Worm (Caenorhabditis elegans) whole organism, late embryonic: ENCODE results near the gene rab-33.

Source experiments
- C38D4.7 ChIP-seq: fragments of 200-800 bp; sonication (Bioruptor generic); optimal IDR thresholded peaks from 2 replicates; lab custom pipeline; 2018; ENCODE audit warnings: mild to moderate bottlenecking, missing genetic modification characterization, moderate library complexity, missing compliant biosample characterization
- F13H6.1 ChIP-seq: sonication (generic microtip); optimal IDR thresholded peaks from 2 replicates; lab custom pipeline; 2016; ENCODE audit warnings: missing genetic modification characterization, missing compliant biosample characterization
- K09A11.1 ChIP-seq: sonication (generic microtip); optimal IDR thresholded peaks from 2 replicates; lab custom pipeline; 2017; ENCODE audit warnings: antibody characterized with exemption, mild to moderate bottlenecking, missing genetic modification characterization, missing compliant biosample characterization; ENCODE audit not compliant: insufficient read depth
- T23F11.4 ChIP-seq: fragments of 200-800 bp; sonication (Bioruptor generic); optimal IDR thresholded peaks from 2 replicates; lab custom pipeline; 2018; ENCODE audit warnings: mild to moderate bottlenecking, missing genetic modification characterization, missing compliant biosample characterization
- Y22D7AL.16 ChIP-seq: sonication (generic microtip); optimal IDR thresholded peaks from 2 replicates; lab custom pipeline; 2016; ENCODE audit warnings: missing genetic modification characterization, missing compliant biosample characterization
- ahr-1 ChIP-seq: sonication (generic microtip); optimal IDR thresholded peaks from 2 replicates; lab custom pipeline; 2016; ENCODE audit warnings: missing genetic modification characterization, missing compliant biosample characterization
- ceh-14 ChIP-seq: sonication (generic microtip); optimal IDR thresholded peaks from 2 replicates; lab custom pipeline; 2016; ENCODE audit warnings: missing genotype, missing genetic modification characterization, missing compliant biosample characterization
- ceh-18 ChIP-seq: sonication (generic microtip); optimal IDR thresholded peaks from 2 replicates; lab custom pipeline; 2016; ENCODE audit warnings: missing genetic modification characterization, missing compliant biosample characterization
- ceh-2 ChIP-seq: sonication (generic microtip); optimal IDR thresholded peaks from 2 replicates; lab custom pipeline; 2016; ENCODE audit warnings: missing genotype, missing genetic modification characterization, missing compliant biosample characterization
- ceh-22 ChIP-seq: sonication (generic microtip); optimal IDR thresholded peaks from 2 replicates; lab custom pipeline; 2017; ENCODE audit warnings: missing biosample characterization, missing genetic modification characterization
- ceh-24 ChIP-seq: sonication (generic microtip); optimal IDR thresholded peaks from 2 replicates; lab custom pipeline; 2016; ENCODE audit warnings: mild to moderate bottlenecking, missing genetic modification characterization, missing compliant biosample characterization
- ceh-30 ChIP-seq: fragments of 150-350 bp; optimal IDR thresholded peaks from 2 replicates; lab custom pipeline; 2014; ENCODE audit warnings: missing biosample characterization, missing genetic modification characterization
- ceh-31 ChIP-seq: sonication (generic microtip); optimal IDR thresholded peaks from 2 replicates; lab custom pipeline; 2016; ENCODE audit warnings: missing genetic modification characterization, missing compliant biosample characterization
- ceh-34 ChIP-seq: sonication (generic microtip); optimal IDR thresholded peaks from 2 replicates; lab custom pipeline; 2016; ENCODE audit warnings: mild to moderate bottlenecking, missing genetic modification characterization, missing compliant biosample characterization
- ceh-45 ChIP-seq: fragments of 200-800 bp; sonication (Bioruptor generic); IDR thresholded peaks from 2 replicates; pipeline ENCODE4 v1.3.6; 2022; ENCODE audit warnings: missing genetic modification reagents, missing genetic modification characterization, missing compliant biosample characterization
- ceh-48 ChIP-seq: sonication (generic microtip); optimal IDR thresholded peaks from 2 replicates; lab custom pipeline; 2016; ENCODE audit warnings: missing genetic modification characterization, inconsistent platforms, missing compliant biosample characterization
- ceh-6 ChIP-seq: fragments of 200-800 bp; sonication (Bioruptor generic); optimal IDR thresholded peaks from 2 replicates; lab custom pipeline; 2018; ENCODE audit warnings: mild to moderate bottlenecking, missing genetic modification characterization, missing compliant biosample characterization
- che-1 ChIP-seq: sonication (generic microtip); optimal IDR thresholded peaks from 2 replicates; lab custom pipeline; 2016; ENCODE audit warnings: mild to moderate bottlenecking, missing genetic modification characterization, missing compliant biosample characterization
- dmd-4 ChIP-seq: sonication (generic microtip); optimal IDR thresholded peaks from 2 replicates; lab custom pipeline; 2016; ENCODE audit warnings: borderline replicate concordance, missing genetic modification characterization, missing compliant biosample characterization
- elt-2 ChIP-seq: sonication (generic microtip); optimal IDR thresholded peaks from 2 replicates; lab custom pipeline; 2016; ENCODE audit warnings: missing genetic modification reagents, missing genetic modification characterization, missing compliant biosample characterization
- elt-4 ChIP-seq: sonication (generic microtip); optimal IDR thresholded peaks from 2 replicates; lab custom pipeline; 2016; ENCODE audit warnings: missing genetic modification characterization, missing compliant biosample characterization
- ets-4 ChIP-seq: sonication (generic microtip); optimal IDR thresholded peaks from 2 replicates; lab custom pipeline; 2016; ENCODE audit warnings: missing genetic modification characterization, missing compliant biosample characterization
- eyg-1 ChIP-seq: sonication (generic microtip); optimal IDR thresholded peaks from 2 replicates; lab custom pipeline; 2016; ENCODE audit warnings: missing genotype, missing genetic modification characterization, missing compliant biosample characterization
- fax-1 ChIP-seq: sonication (generic microtip); optimal IDR thresholded peaks from 2 replicates; lab custom pipeline; 2016; ENCODE audit warnings: missing genotype, missing genetic modification characterization, missing compliant biosample characterization
- fkh-10 ChIP-seq: fragments of 150-350 bp; optimal IDR thresholded peaks from 2 replicates; lab custom pipeline; 2014; ENCODE audit warnings: missing biosample characterization, missing genetic modification reagents, missing genetic modification characterization
- fkh-6 ChIP-seq: sonication (generic microtip); optimal IDR thresholded peaks from 2 replicates; lab custom pipeline; 2016; ENCODE audit warnings: missing genetic modification characterization, missing compliant biosample characterization
- hlh-13 ChIP-seq: fragments of 200-800 bp; sonication (Bioruptor generic); optimal IDR thresholded peaks from 2 replicates; lab custom pipeline; 2018; ENCODE audit warnings: mild to moderate bottlenecking, missing genetic modification characterization, missing compliant biosample characterization
- hlh-30 ChIP-seq: sonication (generic microtip); optimal IDR thresholded peaks from 2 replicates; lab custom pipeline; 2017; ENCODE audit warnings: antibody characterized with exemption, missing genetic modification characterization, missing compliant biosample characterization; ENCODE audit not compliant: insufficient read depth
- hlh-6 ChIP-seq: sonication (generic microtip); optimal IDR thresholded peaks from 2 replicates; lab custom pipeline; 2016; ENCODE audit warnings: missing genotype, missing genetic modification characterization, missing compliant biosample characterization
- hlh-8 ChIP-seq: sonication (generic microtip); optimal IDR thresholded peaks from 2 replicates; lab custom pipeline; 2016; ENCODE audit warnings: missing genotype, missing genetic modification characterization, missing compliant biosample characterization
- lin-11 ChIP-seq: fragments of 200-800 bp; sonication (Bioruptor generic); optimal IDR thresholded peaks from 2 replicates; lab custom pipeline; 2018; ENCODE audit warnings: mild to moderate bottlenecking, missing genetic modification characterization, missing compliant biosample characterization
- madf-2 ChIP-seq: sonication (generic microtip); optimal IDR thresholded peaks from 2 replicates; lab custom pipeline; 2017; ENCODE audit warnings: missing genetic modification characterization, missing compliant biosample characterization
- mec-3 ChIP-seq: sonication (generic microtip); optimal IDR thresholded peaks from 2 replicates; lab custom pipeline; 2016; ENCODE audit warnings: borderline replicate concordance, missing genetic modification characterization, missing compliant biosample characterization
- nfya-1 ChIP-seq: sonication (generic microtip); optimal IDR thresholded peaks from 2 replicates; lab custom pipeline; 2017; ENCODE audit warnings: missing genetic modification characterization, mild to moderate bottlenecking, missing compliant biosample characterization, antibody characterized with exemption, moderate library complexity
- nhr-11 ChIP-seq: fragments of 150-350 bp; optimal IDR thresholded peaks from 2 replicates; lab custom pipeline; 2014; ENCODE audit warnings: missing biosample characterization, missing genetic modification characterization
- nhr-232 ChIP-seq: sonication (generic microtip); optimal IDR thresholded peaks from 2 replicates; lab custom pipeline; 2016; ENCODE audit warnings: missing genetic modification characterization, missing compliant biosample characterization
- pag-3 ChIP-seq: sonication (generic microtip); optimal IDR thresholded peaks from 2 replicates; lab custom pipeline; 2016; ENCODE audit warnings: missing compliant biosample characterization, missing genetic modification characterization, borderline replicate concordance
- pat-9 ChIP-seq: fragments of 200-800 bp; sonication (Bioruptor generic); optimal IDR thresholded peaks from 2 replicates; lab custom pipeline; 2018; ENCODE audit warnings: mild to moderate bottlenecking, missing genetic modification characterization, moderate library complexity, missing compliant biosample characterization
- pax-1 ChIP-seq: fragments of 150-350 bp; optimal IDR thresholded peaks from 2 replicates; lab custom pipeline; 2014; ENCODE audit warnings: missing biosample characterization, missing genetic modification characterization
- pha-2 ChIP-seq: sonication (generic microtip); optimal IDR thresholded peaks from 2 replicates; lab custom pipeline; 2017; ENCODE audit warnings: mild to moderate bottlenecking, missing genetic modification characterization, missing compliant biosample characterization
- ref-2 ChIP-seq: sonication (generic microtip); optimal IDR thresholded peaks from 2 replicates; lab custom pipeline; 2016; ENCODE audit warnings: missing genetic modification characterization, missing compliant biosample characterization
- sdc-2 ChIP-seq: sonication (generic microtip); optimal IDR thresholded peaks from 2 replicates; lab custom pipeline; 2016; ENCODE audit warnings: missing genotype, missing genetic modification characterization, missing compliant biosample characterization
- sox-2 ChIP-seq: fragments of 200-800 bp; sonication (Bioruptor generic); IDR thresholded peaks from 2 replicates; pipeline ENCODE4 v1.3.6; 2022; ENCODE audit warnings: missing genetic modification reagents, missing genetic modification characterization, missing compliant biosample characterization
- sox-4 ChIP-seq: sonication (generic microtip); optimal IDR thresholded peaks from 2 replicates; lab custom pipeline; 2017; ENCODE audit warnings: mild to moderate bottlenecking, missing genetic modification characterization, inconsistent platforms, missing compliant biosample characterization
- tbx-2 ChIP-seq: sonication (generic microtip); optimal IDR thresholded peaks from 2 replicates; lab custom pipeline; 2016; ENCODE audit warnings: missing genetic modification characterization, missing compliant biosample characterization
- tbx-7 ChIP-seq: sonication (generic microtip); optimal IDR thresholded peaks from 2 replicates; lab custom pipeline; 2016; ENCODE audit warnings: missing genotype, missing genetic modification characterization, missing compliant biosample characterization
- ttx-3 ChIP-seq: sonication (generic microtip); optimal IDR thresholded peaks from 2 replicates; lab custom pipeline; 2016; ENCODE audit warnings: missing genetic modification reagents, missing genetic modification characterization, missing compliant biosample characterization
- unc-3 ChIP-seq, 2 experiments: fragments of 200-800 bp in 1 of 2; sonication (Bioruptor generic) in 1 of 2; sonication (generic microtip) in 1 of 2; conservative IDR thresholded peaks in 1 of 2; optimal IDR thresholded peaks in 1 of 2; 2 replicates each; pipeline versions ENCODE4 v1.3.6 to Lab custom; 2016 to 2022; ENCODE audit warnings: missing compliant biosample characterization in 2 of 2, missing genetic modification characterization in 2 of 2, missing genetic modification reagents in 1 of 2
- unc-42 ChIP-seq: sonication (generic microtip); optimal IDR thresholded peaks from 2 replicates; lab custom pipeline; 2016; ENCODE audit warnings: missing genotype, missing genetic modification characterization, missing compliant biosample characterization
- unc-86 ChIP-seq: sonication (generic microtip); optimal IDR thresholded peaks from 2 replicates; lab custom pipeline; 2016; ENCODE audit warnings: missing genetic modification characterization, missing compliant biosample characterization
- zip-5 ChIP-seq: sonication (generic microtip); optimal IDR thresholded peaks from 2 replicates; lab custom pipeline; 2016; ENCODE audit warnings: missing genetic modification characterization, missing compliant biosample characterization
- ztf-16 ChIP-seq: sonication (generic microtip); optimal IDR thresholded peaks from 2 replicates; lab custom pipeline; 2017; ENCODE audit warnings: missing genetic modification characterization, missing compliant biosample characterization

The rab-33 gene

ce11 chrIII:10461164-10461546 is 42.5 kb downstream of the rab-33 start, which contains the start of gene atx-2:
Gene atx-2 (plus strand): TSS chrIII:10461389.
- peak; percentile 96 for TF ChIP-seq madf-2 (tag; lab: Kevin White, UChicago)
- TF ChIP-seq pax-1 (tag; lab: Kevin White, UChicago), result no peak
- TF ChIP-seq lin-11, result peak; percentile 94
- peak; percentile 93 for TF ChIP-seq ceh-24
- TF ChIP-seq ceh-31 (tag; lab: Kevin White, UChicago), result peak; percentile 99
- peak; percentile 98 for TF ChIP-seq ztf-16 (tag; lab: Kevin White, UChicago)
- peak; percentile 81 for TF ChIP-seq nhr-11
- peak; percentile 99 for TF ChIP-seq ref-2 (tag; lab: Kevin White, UChicago)
- TF ChIP-seq ceh-30 (tag; lab: Kevin White, UChicago), result peak; percentile 98
- peak; percentile 98 for TF ChIP-seq eyg-1 (tag; lab: Kevin White, UChicago)
- TF ChIP-seq che-1, result peak; percentile 93
- TF ChIP-seq K09A11.1 (tag; lab: Kevin White, UChicago), result peak; percentile 98
- TF ChIP-seq tbx-7 (tag; lab: Kevin White, UChicago), result peak; percentile 90
- peak; percentile 96 for TF ChIP-seq elt-4 (tag; lab: Kevin White, UChicago)
- TF ChIP-seq ceh-6 (GFP tag; lab: Kevin White, UChicago), result peak; percentile 97
- TF ChIP-seq ceh-48 (tag; lab: Kevin White, UChicago), result peak; percentile 97
- peak; percentile 97 for TF ChIP-seq F13H6.1 (tag; lab: Kevin White, UChicago)
- TF ChIP-seq hlh-8 (tag; lab: Kevin White, UChicago), result peak; percentile 99
- TF ChIP-seq unc-42 (tag; lab: Kevin White, UChicago), result peak; percentile 84
- TF ChIP-seq ahr-1 (tag; lab: Kevin White, UChicago), result peak; percentile 99
- peak; percentile 98 for TF ChIP-seq nfya-1 (tag; lab: Kevin White, UChicago)
- TF ChIP-seq mec-3 (tag; lab: Kevin White, UChicago), result peak; percentile 96
- TF ChIP-seq hlh-13 (GFP tag; lab: Kevin White, UChicago), result peak; percentile 87
- TF ChIP-seq tbx-2 (tag; lab: Kevin White, UChicago), result peak; percentile 99
- TF ChIP-seq dmd-4 (tag; lab: Kevin White, UChicago), result peak; percentile 97
- TF ChIP-seq elt-2, result peak; percentile 99
- peak; percentile 97 for TF ChIP-seq pha-2 (tag; lab: Kevin White, UChicago)
- peak; percentile 93 for TF ChIP-seq Y22D7AL.16 (tag; lab: Kevin White, UChicago)
- peak; percentile 99 for TF ChIP-seq ceh-45 (GFP tag; lab: Robert Waterston, UW)
- TF ChIP-seq zip-5 (tag; lab: Kevin White, UChicago), result peak; percentile 95
- peak; percentile 99 for TF ChIP-seq ceh-34 (tag; lab: Kevin White, UChicago)
- peak; percentile 98 for TF ChIP-seq pat-9 (tag; lab: Kevin White, UChicago)
- peak; percentile 99 for TF ChIP-seq ceh-14 (tag; lab: Kevin White, UChicago)
- peak; percentile 98 for TF ChIP-seq unc-3 (GFP tag; conservative IDR thresholded peaks at IDR 0.05; lab: Robert Waterston, UW)
- peak; percentile 99 for TF ChIP-seq unc-3 (tag; optimal IDR thresholded peaks at IDR 0.05; lab: Kevin White, UChicago)
- peak; percentile 86 for TF ChIP-seq ets-4 (tag; lab: Kevin White, UChicago)
- peak; percentile 97 for TF ChIP-seq pag-3
- TF ChIP-seq unc-86, result peak; percentile 98
- peak; percentile 97 for TF ChIP-seq fax-1 (tag; lab: Kevin White, UChicago)
- peak; percentile 95 for TF ChIP-seq fkh-6
- peak; percentile 94 for TF ChIP-seq ceh-18 (tag; lab: Kevin White, UChicago)
- peak; percentile 98 for TF ChIP-seq hlh-6 (tag; lab: Kevin White, UChicago)
- TF ChIP-seq fkh-10 (GFP tag; lab: Kevin White, UChicago), result peak; percentile 93
- TF ChIP-seq ceh-22 (tag; lab: Kevin White, UChicago), result peak; percentile 98
- peak; percentile 95 for TF ChIP-seq C38D4.7 (GFP tag; lab: Kevin White, UChicago)
- peak; percentile 89 for TF ChIP-seq sdc-2 (tag; lab: Kevin White, UChicago)
- peak; percentile 98 for TF ChIP-seq ttx-3 (tag; lab: Kevin White, UChicago)
- peak; percentile 74 for TF ChIP-seq hlh-30 (tag; lab: Kevin White, UChicago)
- peak; percentile 96 for TF ChIP-seq nhr-232 (tag; lab: Kevin White, UChicago)
- peak; percentile 97 for TF ChIP-seq ceh-2 (tag; lab: Kevin White, UChicago)
- TF ChIP-seq sox-2 (GFP tag; lab: Robert Waterston, UW), result peak; percentile 94
- peak; percentile 99 for TF ChIP-seq sox-4 (tag; lab: Kevin White, UChicago)
- TF ChIP-seq T23F11.4 (GFP tag; lab: Kevin White, UChicago), result peak; percentile 97
